Worm (Caenorhabditis elegans) whole organism, L2 larva: ENCODE measurements around the gene imb-2.

Experiments used
- dmd-4 ChIP-seq: sonication (generic microtip); optimal IDR thresholded peaks from 2 replicates; lab custom pipeline; 2017; ENCODE audit warnings: missing biosample characterization, missing genetic modification characterization
- egl-27 ChIP-seq: sonication (generic microtip); optimal IDR thresholded peaks from 3 replicates; lab custom pipeline; 2017; ENCODE audit warnings: missing biosample characterization, missing genetic modification reagents, missing genetic modification characterization
- lin-11 ChIP-seq: fragments of 150-350 bp; sonication (generic microtip); optimal IDR thresholded peaks from 2 replicates; lab custom pipeline; 2014; ENCODE audit warnings: missing biosample characterization, missing genetic modification characterization, inconsistent platforms, mixed read lengths
- lin-13 ChIP-seq: fragments of 150-350 bp; optimal IDR thresholded peaks from 2 replicates; lab custom pipeline; 2014; ENCODE audit warnings: missing biosample characterization, missing genetic modification reagents, missing genetic modification characterization
- mdl-1 ChIP-seq, 2 experiments: fragments of 150-350 bp in 1 of 2; sonication (generic microtip) in 1 of 2; optimal IDR thresholded peaks; 2 replicates each; lab custom pipeline; 2017; ENCODE audit warnings: missing biosample characterization in 2 of 2, missing genetic modification characterization in 2 of 2
- nhr-10 ChIP-seq: sonication (generic microtip); optimal IDR thresholded peaks from 2 replicates; lab custom pipeline; 2017; ENCODE audit warnings: missing biosample characterization, missing genetic modification characterization
- nhr-11 ChIP-seq: fragments of 150-350 bp; optimal IDR thresholded peaks from 2 replicates; lab custom pipeline; 2014; ENCODE audit warnings: missing biosample characterization, missing genetic modification characterization
- nhr-129 ChIP-seq: fragments of 150-350 bp; optimal IDR thresholded peaks from 2 replicates; lab custom pipeline; 2014; ENCODE audit warnings: missing biosample characterization, missing genetic modification characterization
- nhr-77 ChIP-seq: fragments of 150-350 bp; optimal IDR thresholded peaks from 2 replicates; lab custom pipeline; 2014; ENCODE audit warnings: missing biosample characterization, missing genetic modification characterization
- sem-4 ChIP-seq: fragments of 150-350 bp; optimal IDR thresholded peaks from 2 replicates; lab custom pipeline; 2014; ENCODE audit warnings: missing biosample characterization, missing genetic modification reagents, missing genetic modification characterization
- unc-62 ChIP-seq: fragments of 150-350 bp; optimal IDR thresholded peaks from 2 replicates; lab custom pipeline; 2014; ENCODE audit warnings: missing biosample characterization, missing genetic modification reagents, missing genetic modification characterization

DNA sequence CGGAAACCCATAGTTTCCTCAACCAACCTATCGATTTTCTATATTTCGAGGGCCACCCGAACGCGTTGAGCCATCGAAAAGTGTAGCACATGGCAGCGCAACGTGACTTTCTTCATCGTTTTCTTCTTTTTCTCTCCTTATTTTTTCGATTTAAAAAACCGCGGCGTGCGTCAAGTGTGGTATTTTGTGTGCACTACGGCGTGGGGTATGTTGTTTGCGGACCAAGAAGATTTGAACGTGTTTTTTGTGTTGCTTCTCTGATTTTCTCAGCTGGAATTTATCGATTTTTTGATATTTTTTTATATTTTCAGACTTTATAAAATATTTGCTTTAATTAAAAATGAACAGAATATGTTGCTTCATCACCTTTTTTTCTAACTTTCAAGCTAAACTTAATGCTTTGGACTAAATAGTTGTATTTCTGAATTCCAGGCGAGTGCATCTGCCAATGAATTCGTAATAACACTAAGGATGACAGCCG lies 7.5 kb upstream of the imb-2 start, which contains the start of the genes agl-1 and pfs-2:
- TF ChIP-seq unc-62 (GFP tag; lab: Kevin White, UChicago) (no peak), egl-27 (tag; lab: Kevin White, UChicago) (peak; percentile 10), mdl-1 (tag; optimal IDR thresholded peaks at IDR 0.05; lab: Kevin White, UChicago) (peak; percentile 51 to 75), lin-13 (peak; percentile 77), dmd-4 (no peak), nhr-10 (tag; lab: Kevin White, UChicago) (no peak), lin-11 (peak; percentile 7), nhr-129 (peak; percentile 81), sem-4 (tag; lab: Kevin White, UChicago) (peak; percentile 22), nhr-77 (tag; lab: Kevin White, UChicago) (no peak), nhr-11 (tag; lab: Kevin White, UChicago) (no peak)
